Fruit fly (Drosophila melanogaster): Measurements from ENCODE around the gene lobo.

dm6 chr3R:25241507-25242070 lies 48.0 kb upstream of the lobo start, which contains the start of gene CG11854:
- TF ChIP-seq CG14655 (GFP tag; optimal IDR thresholded peaks at IDR 0.05) (no peak), fd96Ca (GFP tag; IDR thresholded peaks at IDR 0.05) (no peak), D1 (tag; optimal IDR thresholded peaks at IDR 0.05) (no peak), CG8301 (tag; optimal IDR thresholded peaks at IDR 0.05) (no peak), EcR (GFP tag; optimal IDR thresholded peaks at IDR 0.05) (peak; percentile 67), CG4496 (GFP tag; IDR thresholded peaks at IDR 0.05) (no peak)
